Fruit fly (Drosophila melanogaster) whole organism, embryonic: Measurements from ENCODE around the gene sol.

Experiments
- CG10267 ChIP-seq: fragments of 200-800 bp; sonication (Bioruptor generic); optimal IDR thresholded peaks from 2 replicates; lab custom pipeline; 2018; ENCODE audit warnings: missing biosample characterization, mild to moderate bottlenecking, missing genetic modification characterization, moderate library complexity
- CG11695 ChIP-seq: fragments of 200-800 bp; sonication (Bioruptor generic); IDR thresholded peaks from 3 replicates; pipeline ENCODE4 v1.3.6; 2022; ENCODE audit warnings: missing biosample characterization, missing genetic modification characterization
- CG12391 ChIP-seq: fragments of 200-800 bp; sonication (Bioruptor generic); optimal IDR thresholded peaks from 3 replicates; lab custom pipeline; 2018; ENCODE audit warnings: missing biosample characterization, mild to moderate bottlenecking, missing genetic modification characterization, moderate library complexity
- CG13894 ChIP-seq: fragments of 200-800 bp; sonication (Bioruptor generic); optimal IDR thresholded peaks from 3 replicates; lab custom pipeline; 2018; ENCODE audit warnings: missing biosample characterization, mild to moderate bottlenecking, missing genetic modification characterization, moderate library complexity
- CG18262 ChIP-seq: fragments of 200-800 bp; optimal IDR thresholded peaks from 3 replicates; lab custom pipeline; 2019; ENCODE audit warnings: missing biosample characterization, mild to moderate bottlenecking, missing genetic modification characterization, moderate library complexity
- CG30403 ChIP-seq: fragments of 200-800 bp; sonication (Bioruptor generic); optimal IDR thresholded peaks from 3 replicates; lab custom pipeline; 2016; ENCODE audit warnings: missing biosample characterization, missing genetic modification characterization
- CG3065 ChIP-seq: fragments of 200-800 bp; sonication (Bioruptor generic); optimal IDR thresholded peaks from 2 replicates; lab custom pipeline; 2016; ENCODE audit warnings: missing biosample characterization, missing genetic modification characterization
- CG4328 ChIP-seq: fragments of 200-800 bp; sonication (Bioruptor generic); optimal IDR thresholded peaks from 3 replicates; lab custom pipeline; 2017; ENCODE audit warnings: missing biosample characterization, missing genetic modification reagents, missing genetic modification characterization
- CG5245 ChIP-seq: fragments of 200-800 bp; sonication (Bioruptor generic); optimal IDR thresholded peaks from 3 replicates; lab custom pipeline; 2016; ENCODE audit warnings: missing biosample characterization, missing genetic modification characterization
- CG8388 ChIP-seq: fragments of 200-800 bp; sonication (Bioruptor generic); optimal IDR thresholded peaks from 2 replicates; lab custom pipeline; 2019; ENCODE audit warnings: missing biosample characterization, mild to moderate bottlenecking, missing genetic modification characterization, moderate library complexity
- Dll ChIP-seq: fragments of 200-800 bp; sonication (Bioruptor generic); IDR thresholded peaks from 4 replicates; pipeline ENCODE4 v1.3.6; 2022; ENCODE audit warnings: missing biosample characterization, missing genetic modification characterization; ENCODE audit not compliant: partially characterized antibody
- HLHmδ ChIP-seq: fragments of 200-800 bp; sonication (Bioruptor generic); optimal IDR thresholded peaks from 2 replicates; lab custom pipeline; 2018; ENCODE audit warnings: missing biosample characterization, mild to moderate bottlenecking, missing genetic modification characterization, moderate library complexity
- Hmr ChIP-seq: fragments of 200-800 bp; sonication (Bioruptor generic); optimal IDR thresholded peaks from 3 replicates; lab custom pipeline; 2017; ENCODE audit warnings: mild to moderate bottlenecking, missing biosample characterization, missing genetic modification reagents, missing genetic modification characterization
- Hsf ChIP-seq: fragments of 200-800 bp; sonication (Bioruptor generic); optimal IDR thresholded peaks from 3 replicates; lab custom pipeline; 2016; ENCODE audit warnings: missing biosample characterization, missing genetic modification characterization
- MESR4 ChIP-seq: fragments of 200-800 bp; sonication (Bioruptor generic); optimal IDR thresholded peaks from 2 replicates; lab custom pipeline; 2018; ENCODE audit warnings: missing biosample characterization, mild to moderate bottlenecking, missing genetic modification characterization, moderate library complexity
- Mes4 ChIP-seq: fragments of 200-800 bp; sonication (Bioruptor generic); optimal IDR thresholded peaks from 2 replicates; lab custom pipeline; 2016; ENCODE audit warnings: missing biosample characterization, missing genetic modification characterization
- Oli ChIP-seq: fragments of 200-800 bp; sonication (Bioruptor generic); optimal IDR thresholded peaks from 2 replicates; lab custom pipeline; 2018; ENCODE audit warnings: missing biosample characterization, mild to moderate bottlenecking, missing genetic modification characterization, moderate library complexity
- Pdp1 ChIP-seq, 2 experiments: fragments of 200-800 bp; sonication (Bioruptor generic); optimal IDR thresholded peaks; 3 replicates each; lab custom pipeline; 2016; ENCODE audit warnings: missing biosample characterization in 2 of 2, missing genetic modification characterization in 2 of 2, mild to moderate bottlenecking in 1 of 2, moderate library complexity in 1 of 2
- Rx ChIP-seq: fragments of 200-800 bp; sonication (Bioruptor generic); IDR thresholded peaks from 2 replicates; pipeline ENCODE4 v1.3.6; 2022; ENCODE audit warnings: missing biosample characterization, missing genetic modification characterization
- Spps ChIP-seq: fragments of 200-800 bp; sonication (Bioruptor generic); optimal IDR thresholded peaks from 2 replicates; lab custom pipeline; 2018; ENCODE audit warnings: missing biosample characterization, mild to moderate bottlenecking, missing genetic modification characterization
- Xbp1 ChIP-seq: fragments of 200-800 bp; sonication (Bioruptor generic); optimal IDR thresholded peaks from 3 replicates; lab custom pipeline; 2016; ENCODE audit warnings: missing biosample characterization, mild to moderate bottlenecking, missing genetic modification characterization
- amos ChIP-seq: fragments of 200-800 bp; sonication (Bioruptor generic); IDR thresholded peaks from 2 replicates; pipeline ENCODE4 v1.3.6; 2022; ENCODE audit warnings: missing biosample characterization, missing genetic modification characterization; ENCODE audit not compliant: partially characterized antibody
- ato ChIP-seq: fragments of 200-800 bp; sonication (Bioruptor generic); IDR thresholded peaks from 2 replicates; pipeline ENCODE4 v1.3.6; 2022; ENCODE audit warnings: missing biosample characterization, missing genetic modification characterization; ENCODE audit not compliant: partially characterized antibody
- az2 ChIP-seq: fragments of 200-800 bp; sonication (Bioruptor generic); optimal IDR thresholded peaks from 3 replicates; lab custom pipeline; 2016; ENCODE audit warnings: missing biosample characterization, missing genetic modification characterization
- croc ChIP-seq: fragments of 200-800 bp; sonication (Bioruptor generic); conservative IDR thresholded peaks from 3 replicates; pipeline ENCODE4 v1.3.6; 2022; ENCODE audit warnings: missing biosample characterization, missing genetic modification characterization
- dan ChIP-seq: fragments of 200-800 bp; sonication (Bioruptor generic); IDR thresholded peaks from 2 replicates; pipeline ENCODE4 v1.3.6; 2022; ENCODE audit warnings: missing biosample characterization, missing genetic modification characterization
- dimm ChIP-seq: fragments of 200-800 bp; sonication (Bioruptor generic); IDR thresholded peaks from 2 replicates; pipeline ENCODE4 v1.3.6; 2022; ENCODE audit warnings: missing biosample characterization, missing genetic modification characterization
- eve ChIP-seq, 2 experiments: fragments of >200 bp; optimal IDR thresholded peaks; 2 replicates each; lab custom pipeline; 2017; ENCODE audit warnings: missing biosample characterization in 2 of 2, missing genetic modification characterization in 2 of 2
- fu2 ChIP-seq: fragments of 200-800 bp; sonication (Bioruptor generic); optimal IDR thresholded peaks from 2 replicates; lab custom pipeline; 2016; ENCODE audit warnings: missing biosample characterization, missing genetic modification characterization
- gem ChIP-seq: fragments of 200-800 bp; sonication (Bioruptor generic); optimal IDR thresholded peaks from 2 replicates; lab custom pipeline; 2019; ENCODE audit warnings: missing biosample characterization, mild to moderate bottlenecking, missing genetic modification characterization, moderate library complexity
- lbe ChIP-seq: fragments of 200-800 bp; sonication (Bioruptor generic); optimal IDR thresholded peaks from 2 replicates; lab custom pipeline; 2016; ENCODE audit warnings: missing biosample characterization, mild to moderate bottlenecking, missing genetic modification characterization
- luna ChIP-seq: fragments of 200-800 bp; sonication (Bioruptor generic); optimal IDR thresholded peaks from 2 replicates; lab custom pipeline; 2016; ENCODE audit warnings: missing biosample characterization, missing genetic modification characterization
- psq ChIP-seq: fragments of 200-800 bp; sonication (Bioruptor generic); optimal IDR thresholded peaks from 2 replicates; lab custom pipeline; 2017; ENCODE audit warnings: missing biosample characterization, missing genetic modification characterization
- run ChIP-seq: fragments of 200-800 bp; sonication (Bioruptor generic); optimal IDR thresholded peaks from 3 replicates; lab custom pipeline; 2018; ENCODE audit warnings: missing biosample characterization, mild to moderate bottlenecking, missing genetic modification characterization
- seq ChIP-seq: fragments of 200-800 bp; sonication (Bioruptor generic); IDR thresholded peaks from 2 replicates; pipeline ENCODE4 v1.3.6; 2022; ENCODE audit warnings: missing biosample characterization, missing genetic modification characterization
- ssp ChIP-seq: fragments of 200-800 bp; sonication (Bioruptor generic); IDR thresholded peaks from 2 replicates; pipeline ENCODE4 v1.3.6; 2022; ENCODE audit warnings: missing biosample characterization, missing genetic modification characterization
- tgo ChIP-seq: fragments of 200-800 bp; sonication (Bioruptor generic); IDR thresholded peaks from 3 replicates; pipeline ENCODE4 v1.3.6; 2022; ENCODE audit warnings: missing biosample characterization, missing genetic modification characterization
- usp ChIP-seq: fragments of >200 bp; optimal IDR thresholded peaks from 2 replicates; lab custom pipeline; 2017; ENCODE audit warnings: missing biosample characterization, missing genetic modification characterization
- vfl ChIP-seq: fragments of 200-800 bp; sonication (Bioruptor generic); optimal IDR thresholded peaks from 2 replicates; lab custom pipeline; 2016; ENCODE audit warnings: missing biosample characterization, missing genetic modification characterization
- vnd ChIP-seq: fragments of 200-800 bp; sonication (Bioruptor generic); IDR thresholded peaks from 3 replicates; pipeline ENCODE4 v1.3.6; 2022; ENCODE audit warnings: missing biosample characterization, missing genetic modification characterization; ENCODE audit not compliant: partially characterized antibody
- yki ChIP-seq: fragments of >200 bp; optimal IDR thresholded peaks from 3 replicates; lab custom pipeline; 2018

sol gene

DNA sequence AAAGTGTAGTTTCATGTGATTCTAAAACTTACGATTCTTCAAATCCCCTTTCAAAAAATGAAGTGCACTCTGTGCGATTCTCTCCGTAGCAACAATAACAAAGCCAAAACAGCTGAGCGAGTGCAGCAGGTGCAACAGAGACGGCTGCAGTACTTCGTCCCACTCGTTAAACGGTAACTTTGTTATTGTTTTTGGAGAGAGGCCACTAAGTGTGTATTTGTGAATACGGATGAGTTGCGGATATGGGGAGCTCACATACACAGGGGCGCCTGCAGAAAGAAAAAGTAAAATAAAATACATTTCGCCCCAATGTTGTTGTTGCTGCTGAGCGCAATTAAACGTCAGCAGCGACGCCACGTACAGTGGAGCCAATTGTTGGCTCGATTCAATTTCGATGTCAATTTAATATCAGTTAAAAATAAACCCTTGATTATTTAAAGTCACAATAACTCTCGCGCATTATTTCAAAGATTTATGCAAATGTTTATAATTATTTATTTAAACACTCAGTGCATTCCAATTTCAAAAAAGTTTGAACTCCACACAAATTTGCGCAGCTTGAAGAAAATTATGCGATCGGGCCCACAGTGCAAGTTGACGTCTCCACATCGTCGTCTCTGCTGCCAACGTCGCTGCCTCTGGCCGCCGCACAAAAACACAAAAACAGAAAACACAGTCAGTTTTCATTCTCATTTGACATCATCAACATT, 17.4 kb downstream of the sol start (continued):
- TF ChIP-seq CG11695 (GFP tag; lab: Robert Waterston, UW) (peak; percentile 98), CG4328 (GFP tag; lab: Kevin White, UChicago) (peak; percentile 99), luna (GFP tag; lab: Kevin White, UChicago) (peak; percentile 64), vfl (GFP tag; lab: Kevin White, UChicago) (peak; percentile 97), eve (GFP tag; optimal IDR thresholded peaks at IDR 0.05; lab: Kevin White, UChicago) (peak in 1 of 2 experiments; percentile 98), lbe (GFP tag; lab: Kevin White, UChicago) (peak; percentile 92), CG10267 (tag; lab: Kevin White, UChicago) (peak; percentile 92), gem (peak; percentile 99), Oli (tag; lab: Kevin White, UChicago) (peak; percentile 99), dimm (peak; percentile 88), CG3065 (GFP tag; lab: Kevin White, UChicago) (peak; percentile 87), az2 (peak; percentile 98), tgo (GFP tag; lab: Robert Waterston, UW) (peak; percentile 97), CG8388 (GFP tag; lab: Kevin White, UChicago) (peak; percentile 96), psq (GFP tag; lab: Kevin White, UChicago) (peak; percentile 89), dan (GFP tag; lab: Robert Waterston, UW) (no peak; the same call in none of the 2 replicates), CG5245 (peak; percentile 94), Dll (GFP tag; lab: Robert Waterston, UW) (0 out of 4 replicates have a peak, but pooled peaks have one; percentile 45), CG13894 (peak; percentile 97), Rx (GFP tag; lab: Robert Waterston, UW) (peak; percentile 93), usp (GFP tag; lab: Kevin White, UChicago) (no peak), fu2 (GFP tag; lab: Kevin White, UChicago) (peak; percentile 96), Pdp1 (GFP tag; optimal IDR thresholded peaks at IDR 0.05; lab: Kevin White, UChicago) (peak; percentile 93 to 98), CG30403 (GFP tag; lab: Kevin White, UChicago) (peak; percentile 98), Hmr (GFP tag; lab: Kevin White, UChicago) (peak; percentile 98), ato (no peak), CG18262 (tag; lab: Kevin White, UChicago) (peak; percentile 96), MESR4 (GFP tag; lab: Kevin White, UChicago) (peak; percentile 39), vnd (GFP tag; lab: Robert Waterston, UW) (no peak), amos (GFP tag; lab: Robert Waterston, UW) (no peak), Spps (tag; lab: Kevin White, UChicago) (peak; percentile 90), croc (peak; percentile 96), seq (peak; percentile 98), CG12391 (tag; lab: Kevin White, UChicago) (peak; percentile 98), Xbp1 (peak; percentile 97), ssp (GFP tag; lab: Robert Waterston, UW) (peak; percentile 90), Hsf (GFP tag; lab: Kevin White, UChicago) (peak; percentile 98), run (tag; lab: Kevin White, UChicago) (peak; percentile 96), yki (lab: Kevin White, UChicago) (no peak), Mes4 (GFP tag; lab: Kevin White, UChicago) (peak; percentile 93), HLHmδ (GFP tag; lab: Kevin White, UChicago) (no peak)
